Fruit fly (Drosophila melanogaster) whole organism, embryonic: Measurements from ENCODE around the gene pcm.
A peak's percentile ranks its signal among the peaks of the same experiment; 100 is the strongest.

Experiments used
- Abd-B ChIP-seq: fragments of 200-800 bp; sonication (Bioruptor generic); optimal IDR thresholded peaks from 2 replicates; lab custom pipeline; 2018; ENCODE audit warnings: missing biosample characterization, mild to moderate bottlenecking, missing genetic modification characterization, moderate library complexity
- CG10321 ChIP-seq: fragments of 200-800 bp; sonication (Bioruptor generic); IDR thresholded peaks from 2 replicates; pipeline ENCODE4 v1.3.6; 2022; ENCODE audit warnings: missing biosample characterization, missing genetic modification characterization
- CG12155 ChIP-seq: fragments of 200-800 bp; sonication (Bioruptor generic); optimal IDR thresholded peaks from 3 replicates; lab custom pipeline; 2016; ENCODE audit warnings: missing biosample characterization, missing genetic modification characterization
- CG14441 ChIP-seq: fragments of 200-800 bp; sonication (Bioruptor generic); IDR thresholded peaks from 2 replicates; pipeline ENCODE4 v1.3.6; 2022; ENCODE audit warnings: missing biosample characterization, missing genetic modification characterization
- CG15011 ChIP-seq: fragments of 200-800 bp; sonication (Bioruptor generic); optimal IDR thresholded peaks from 3 replicates; lab custom pipeline; 2018; ENCODE audit warnings: missing biosample characterization, mild to moderate bottlenecking, missing genetic modification characterization
- CG15601 ChIP-seq: fragments of 200-800 bp; sonication (Bioruptor generic); optimal IDR thresholded peaks from 3 replicates; lab custom pipeline; 2019; ENCODE audit warnings: missing biosample characterization, mild to moderate bottlenecking, missing genetic modification characterization, moderate library complexity
- CG18262 ChIP-seq: fragments of 200-800 bp; optimal IDR thresholded peaks from 3 replicates; lab custom pipeline; 2019; ENCODE audit warnings: missing biosample characterization, mild to moderate bottlenecking, missing genetic modification characterization, moderate library complexity
- CG30431 ChIP-seq: fragments of 200-800 bp; sonication (Bioruptor generic); optimal IDR thresholded peaks from 2 replicates; lab custom pipeline; 2017; ENCODE audit warnings: missing biosample characterization, missing genetic modification characterization
- CG34224 ChIP-seq: fragments of 200-800 bp; sonication (Bioruptor generic); IDR thresholded peaks from 3 replicates; pipeline ENCODE4 v1.3.6; 2022; ENCODE audit warnings: missing biosample characterization, missing genetic modification characterization; ENCODE audit not compliant: partially characterized antibody
- CG34376 ChIP-seq: fragments of 200-800 bp; sonication (Bioruptor generic); optimal IDR thresholded peaks from 2 replicates; lab custom pipeline; 2018; ENCODE audit warnings: missing biosample characterization, mild to moderate bottlenecking, missing genetic modification characterization
- CG3847 ChIP-seq: fragments of 200-800 bp; sonication (Bioruptor generic); IDR thresholded peaks from 2 replicates; pipeline ENCODE4 v1.3.6; 2022; ENCODE audit warnings: missing biosample characterization, missing genetic modification characterization
- CG4617 ChIP-seq: fragments of 200-800 bp; sonication (Bioruptor generic); optimal IDR thresholded peaks from 3 replicates; lab custom pipeline; 2016; ENCODE audit warnings: missing biosample characterization, missing genetic modification characterization, borderline replicate concordance
- CG4707 ChIP-seq: fragments of 200-800 bp; sonication (Bioruptor generic); optimal IDR thresholded peaks from 2 replicates; lab custom pipeline; 2018; ENCODE audit warnings: missing biosample characterization, mild to moderate bottlenecking, missing genetic modification characterization, moderate library complexity
- CG6689 ChIP-seq: fragments of 200-800 bp; sonication (Bioruptor generic); IDR thresholded peaks from 2 replicates; pipeline ENCODE4 v1.3.6; 2022; ENCODE audit warnings: missing biosample characterization, missing genetic modification characterization
- CG7357 ChIP-seq: fragments of 200-800 bp; sonication (Bioruptor generic); IDR thresholded peaks from 3 replicates; pipeline ENCODE4 v1.3.6; 2022; ENCODE audit warnings: missing biosample characterization, missing genetic modification characterization
- CG7372 ChIP-seq: fragments of 200-800 bp; sonication (Bioruptor generic); IDR thresholded peaks from 2 replicates; pipeline ENCODE4 v1.3.6; 2022; ENCODE audit warnings: missing biosample characterization, missing genetic modification characterization
- CG8281 ChIP-seq: fragments of 200-800 bp; sonication (Bioruptor generic); optimal IDR thresholded peaks from 2 replicates; lab custom pipeline; 2018; ENCODE audit warnings: missing biosample characterization, mild to moderate bottlenecking, missing genetic modification characterization, moderate library complexity
- CG9609 ChIP-seq: fragments of 200-800 bp; sonication (Bioruptor generic); optimal IDR thresholded peaks from 3 replicates; lab custom pipeline; 2016; ENCODE audit warnings: missing biosample characterization, missing genetic modification characterization
- D ChIP-seq, 2 experiments: fragments of 200-800 bp in 1 of 2; fragments of >200 bp in 1 of 2; sonication (Bioruptor generic) in 1 of 2; optimal IDR thresholded peaks; 2 replicates in 1 of 2; 3 replicates in 1 of 2; lab custom pipeline; 2017; ENCODE audit warnings: mild to moderate bottlenecking in 1 of 2, missing biosample characterization in 1 of 2, missing genetic modification characterization in 1 of 2, missing genetic modification reagents in 1 of 2
- D19B ChIP-seq: fragments of 200-800 bp; sonication (Bioruptor generic); optimal IDR thresholded peaks from 2 replicates; lab custom pipeline; 2017; ENCODE audit warnings: missing biosample characterization, mild to moderate bottlenecking, missing genetic modification characterization
- Dek ChIP-seq: fragments of 200-800 bp; sonication (Bioruptor generic); optimal IDR thresholded peaks from 3 replicates; lab custom pipeline; 2019; ENCODE audit warnings: missing biosample characterization, mild to moderate bottlenecking, missing genetic modification characterization, moderate library complexity
- Ets65A ChIP-seq: fragments of 200-800 bp; sonication (Bioruptor generic); peaks from one replicate; lab custom pipeline; 2016; ENCODE audit warnings: missing biosample characterization, missing genetic modification characterization
- Ets97D ChIP-seq: fragments of 200-800 bp; sonication (Bioruptor generic); optimal IDR thresholded peaks from 3 replicates; lab custom pipeline; 2016; ENCODE audit warnings: missing biosample characterization, missing genetic modification characterization
- H2.0 ChIP-seq: fragments of 200-800 bp; sonication (Bioruptor generic); IDR thresholded peaks from 2 replicates; pipeline ENCODE4 v1.3.6; 2022; ENCODE audit warnings: missing biosample characterization, missing genetic modification characterization
- HmgZ ChIP-seq: fragments of 200-800 bp; sonication (Bioruptor generic); optimal IDR thresholded peaks from 2 replicates; lab custom pipeline; 2018; ENCODE audit warnings: missing biosample characterization, mild to moderate bottlenecking, missing genetic modification characterization
- Hr51 ChIP-seq, 2 experiments: fragments of 200-800 bp; sonication (Bioruptor generic); optimal IDR thresholded peaks; 2 replicates in 1 of 2; 3 replicates in 1 of 2; lab custom pipeline; 2016 to 2018; ENCODE audit warnings: missing biosample characterization in 2 of 2, missing genetic modification characterization in 2 of 2, mild to moderate bottlenecking in 1 of 2, moderate library complexity in 1 of 2
- Neu2 ChIP-seq: fragments of 200-800 bp; sonication (Bioruptor generic); optimal IDR thresholded peaks from 3 replicates; lab custom pipeline; 2016; ENCODE audit warnings: missing biosample characterization, missing genetic modification characterization, borderline replicate concordance
- Opbp ChIP-seq: fragments of 200-800 bp; sonication (Bioruptor generic); IDR thresholded peaks from 3 replicates; pipeline ENCODE4 v1.3.6; 2022; ENCODE audit warnings: missing biosample characterization, missing genetic modification characterization; ENCODE audit not compliant: partially characterized antibody
- Six4 ChIP-seq: fragments of 200-800 bp; sonication (Bioruptor generic); optimal IDR thresholded peaks from 2 replicates; lab custom pipeline; 2016; ENCODE audit warnings: missing biosample characterization, missing genetic modification characterization
- Vsx1 ChIP-seq: fragments of 200-800 bp; sonication (Bioruptor generic); optimal IDR thresholded peaks from 2 replicates; lab custom pipeline; 2017; ENCODE audit warnings: missing biosample characterization, mild to moderate bottlenecking, missing genetic modification characterization, missing genetic modification reagents
- ato ChIP-seq: fragments of 200-800 bp; sonication (Bioruptor generic); IDR thresholded peaks from 2 replicates; pipeline ENCODE4 v1.3.6; 2022; ENCODE audit warnings: missing biosample characterization, missing genetic modification characterization; ENCODE audit not compliant: partially characterized antibody
- chinmo ChIP-seq: fragments of 200-800 bp; sonication (Bioruptor generic); IDR thresholded peaks from 4 replicates; pipeline ENCODE4 v1.3.6; 2022; ENCODE audit warnings: missing biosample characterization, missing genetic modification characterization; ENCODE audit not compliant: partially characterized antibody
- ci ChIP-seq: fragments of 200-800 bp; sonication (Bioruptor generic); IDR thresholded peaks from 3 replicates; pipeline ENCODE4 v1.3.6; 2022; ENCODE audit warnings: missing biosample characterization, missing genetic modification characterization
- crp ChIP-seq, 2 experiments: fragments of 200-800 bp; sonication (Bioruptor generic); optimal IDR thresholded peaks; 2 replicates in 1 of 2; 3 replicates in 1 of 2; lab custom pipeline; 2017; ENCODE audit warnings: missing biosample characterization in 2 of 2, missing genetic modification characterization in 2 of 2, mild to moderate bottlenecking in 1 of 2, moderate library complexity in 1 of 2
- dpn ChIP-seq, 2 experiments: fragments of 200-800 bp; sonication (Bioruptor generic); optimal IDR thresholded peaks; 3 replicates each; lab custom pipeline; 2016; ENCODE audit warnings: missing biosample characterization in 2 of 2, missing genetic modification characterization in 2 of 2
- gce ChIP-seq: fragments of 200-800 bp; sonication (Bioruptor generic); IDR thresholded peaks from 3 replicates; pipeline ENCODE4 v1.3.6; 2022; ENCODE audit warnings: missing biosample characterization, missing genetic modification characterization
- grau ChIP-seq: fragments of 200-800 bp; optimal IDR thresholded peaks from 3 replicates; lab custom pipeline; 2019; ENCODE audit warnings: missing biosample characterization, mild to moderate bottlenecking, missing genetic modification characterization, moderate library complexity
- insv ChIP-seq, 2 experiments: fragments of 200-800 bp; sonication (Bioruptor generic); optimal IDR thresholded peaks; 3 replicates each; lab custom pipeline; 2016 to 2018; ENCODE audit warnings: missing biosample characterization in 2 of 2, missing genetic modification characterization in 2 of 2
- jumu ChIP-seq: fragments of 200-800 bp; sonication (Bioruptor generic); optimal IDR thresholded peaks from 3 replicates; lab custom pipeline; 2016; ENCODE audit warnings: missing biosample characterization, missing genetic modification characterization
- mld ChIP-seq: fragments of 200-800 bp; sonication (Bioruptor generic); IDR thresholded peaks from 3 replicates; pipeline ENCODE4 v1.3.6; 2022; ENCODE audit warnings: missing biosample characterization, missing genetic modification characterization; ENCODE audit not compliant: partially characterized antibody
- psq ChIP-seq: fragments of 200-800 bp; sonication (Bioruptor generic); optimal IDR thresholded peaks from 2 replicates; lab custom pipeline; 2017; ENCODE audit warnings: missing biosample characterization, missing genetic modification characterization
- rib ChIP-seq: fragments of 200-800 bp; sonication (Bioruptor generic); IDR thresholded peaks from 2 replicates; pipeline ENCODE4 v1.3.6; 2022; ENCODE audit warnings: missing biosample characterization, missing genetic modification characterization
- tap ChIP-seq: fragments of 200-800 bp; optimal IDR thresholded peaks from 3 replicates; lab custom pipeline; 2019; ENCODE audit warnings: missing biosample characterization, mild to moderate bottlenecking, missing genetic modification characterization, moderate library complexity
- tin ChIP-seq: fragments of 200-800 bp; sonication (Bioruptor generic); optimal IDR thresholded peaks from 3 replicates; lab custom pipeline; 2016; ENCODE audit warnings: missing biosample characterization, missing genetic modification characterization
- vfl ChIP-seq: fragments of 200-800 bp; sonication (Bioruptor generic); optimal IDR thresholded peaks from 2 replicates; lab custom pipeline; 2016; ENCODE audit warnings: missing biosample characterization, missing genetic modification characterization
- zen2 ChIP-seq: fragments of 200-800 bp; sonication (Bioruptor generic); IDR thresholded peaks from 3 replicates; pipeline ENCODE4 v1.3.6; 2022; ENCODE audit warnings: missing biosample characterization, missing genetic modification characterization; ENCODE audit not compliant: partially characterized antibody

pcm gene

DNA sequence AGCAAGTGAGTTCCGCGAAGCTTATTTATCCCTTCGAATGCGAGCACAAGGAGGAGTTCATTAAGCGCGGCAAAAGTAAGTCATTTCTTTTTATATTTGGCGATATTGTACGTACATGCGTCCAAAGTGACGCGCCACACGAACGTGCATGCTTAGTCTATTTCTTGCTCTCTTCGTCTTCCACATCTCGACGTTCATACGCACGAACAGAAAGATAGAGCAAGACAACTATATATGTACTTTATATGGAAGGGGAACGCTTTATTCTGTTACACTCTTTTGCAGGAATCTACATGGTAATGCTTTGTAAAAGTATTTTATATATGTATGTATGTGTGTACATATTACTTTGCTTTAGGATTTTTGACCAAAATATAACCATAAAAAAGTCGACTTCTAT, 18.4 kb upstream of the pcm start (continued):
- TF ChIP-seq CG10321: peak; percentile 85
- no peak for TF ChIP-seq CG8281 (tag; lab: Kevin White, UChicago)
- no peak for TF ChIP-seq vfl

- TF ChIP-seq CG3847 (GFP tag; lab: Robert Waterston, UW) (peak; percentile 58), CG12155 (GFP tag; lab: Kevin White, UChicago) (peak; percentile 50), tin (GFP tag; lab: Kevin White, UChicago) (peak; percentile 33), Opbp (GFP tag; lab: Robert Waterston, UW) (peak; percentile 88), HmgZ (tag; lab: Kevin White, UChicago) (peak; percentile 41), dpn (GFP tag; optimal IDR thresholded peaks at IDR 0.05; lab: Kevin White, UChicago) (peak; percentile 40 to 57), CG9609 (GFP tag; lab: Kevin White, UChicago) (peak; percentile 10), CG30431 (GFP tag; lab: Kevin White, UChicago) (no peak), CG7372 (GFP tag; lab: Robert Waterston, UW) (no peak), gce (GFP tag; lab: Robert Waterston, UW) (0 out of 3 replicates have a peak, but pooled peaks have one; percentile 28), CG15011 (no peak), CG7357 (no peak), ci (peak; percentile 17; the same call in 1 of the 3 replicates), CG15601 (no peak), D19B (no peak), insv (GFP tag; optimal IDR thresholded peaks at IDR 0.05; lab: Kevin White, UChicago) (peak in 1 of 2 experiments; percentile 63), Ets97D (GFP tag; lab: Kevin White, UChicago) (peak; percentile 74), grau (no peak), psq (GFP tag; lab: Kevin White, UChicago) (peak; percentile 93), H2.0 (no peak), Dek (tag; lab: Kevin White, UChicago) (peak; percentile 21), CG4617 (no peak), CG34376 (GFP tag; lab: Kevin White, UChicago) (peak; percentile 59), jumu (GFP tag; lab: Kevin White, UChicago) (no peak), Hr51 (GFP tag; optimal IDR thresholded peaks at IDR 0.05; lab: Kevin White, UChicago) (no peak), crp (GFP tag; optimal IDR thresholded peaks at IDR 0.05; lab: Kevin White, UChicago) (peak; percentile 42 to 89), ato (peak; percentile 62; the same call in 1 of the 2 replicates), rib (GFP tag; lab: Robert Waterston, UW) (0 out of 2 replicates have a peak, but pooled peaks have one; percentile 49), CG14441 (GFP tag; lab: Robert Waterston, UW) (no peak), D (optimal IDR thresholded peaks at IDR 0.05; lab: Kevin White, UChicago) (no peak), D (GFP tag; optimal IDR thresholded peaks at IDR 0.05; lab: Kevin White, UChicago) (no peak), Six4 (GFP tag; lab: Kevin White, UChicago) (peak; percentile 17), Vsx1 (GFP tag; lab: Kevin White, UChicago) (no peak), tap (tag; lab: Kevin White, UChicago) (no peak), Neu2 (GFP tag; lab: Kevin White, UChicago) (no peak), Ets65A (GFP tag; lab: Kevin White, UChicago) (no peak), CG6689 (GFP tag; lab: Robert Waterston, UW) (no peak), zen2 (GFP tag; lab: Robert Waterston, UW) (peak; percentile 83), chinmo (GFP tag; lab: Robert Waterston, UW) (peak; percentile 90), CG18262 (tag; lab: Kevin White, UChicago) (no peak), mld (peak; percentile 57; the same call in 1 of the 3 replicates), CG34224 (GFP tag; lab: Robert Waterston, UW) (peak; percentile 86), Abd-B (GFP tag; lab: Kevin White, UChicago) (no peak), CG4707 (GFP tag; lab: Kevin White, UChicago) (no peak)
Observed at dm6 chrX:19505334-19506185, 13.7 kb upstream of the pcm start.
